Worm (Caenorhabditis elegans) whole organism, L2 larva: ENCODE measurements around the gene acbp-5.

Source experiments
- C34F6.9 ChIP-seq: fragments of 150-350 bp; optimal IDR thresholded peaks from 2 replicates; lab custom pipeline; 2014; ENCODE audit warnings: missing biosample characterization, missing genetic modification characterization
- F13H6.1 ChIP-seq: sonication (generic microtip); optimal IDR thresholded peaks from 2 replicates; lab custom pipeline; 2016; ENCODE audit warnings: missing genetic modification characterization, missing compliant biosample characterization
- R02D3.7 ChIP-seq: fragments of 150-350 bp; optimal IDR thresholded peaks from 2 replicates; lab custom pipeline; 2014; ENCODE audit warnings: missing biosample characterization, missing genetic modification characterization
- Y55F3AM.14 ChIP-seq: fragments of 200-800 bp; sonication (Bioruptor generic); optimal IDR thresholded peaks from 2 replicates; lab custom pipeline; 2018; ENCODE audit warnings: mild to moderate bottlenecking, missing genetic modification characterization, missing compliant biosample characterization
- ZK546.5 ChIP-seq: sonication (generic microtip); optimal IDR thresholded peaks from 2 replicates; lab custom pipeline; 2017; ENCODE audit warnings: missing biosample characterization, missing genetic modification characterization
- alr-1 ChIP-seq: fragments of 150-350 bp; optimal IDR thresholded peaks from 2 replicates; lab custom pipeline; 2014; ENCODE audit warnings: missing biosample characterization, missing genetic modification characterization
- aly-2 ChIP-seq: fragments of 150-350 bp; optimal IDR thresholded peaks from 2 replicates; lab custom pipeline; 2014; ENCODE audit warnings: missing biosample characterization, missing genetic modification characterization
- ama-1 ChIP-seq: fragments of 150-350 bp; optimal IDR thresholded peaks from 2 replicates; lab custom pipeline; 2018; ENCODE audit warnings: inconsistent platforms
- ceh-16 ChIP-seq: fragments of 150-350 bp; optimal IDR thresholded peaks from 2 replicates; lab custom pipeline; 2014; ENCODE audit warnings: missing biosample characterization, missing genetic modification characterization
- crh-2 ChIP-seq: sonication (generic microtip); optimal IDR thresholded peaks from 2 replicates; lab custom pipeline; 2017; ENCODE audit warnings: missing biosample characterization, missing genetic modification characterization
- dmd-4 ChIP-seq: sonication (generic microtip); optimal IDR thresholded peaks from 2 replicates; lab custom pipeline; 2017; ENCODE audit warnings: missing biosample characterization, missing genetic modification characterization
- egl-27 ChIP-seq: sonication (generic microtip); optimal IDR thresholded peaks from 3 replicates; lab custom pipeline; 2017; ENCODE audit warnings: missing biosample characterization, missing genetic modification reagents, missing genetic modification characterization
- elt-3 ChIP-seq: sonication (generic microtip); optimal IDR thresholded peaks from 2 replicates; lab custom pipeline; 2017; ENCODE audit warnings: missing biosample characterization, missing genetic modification characterization
- fos-1 ChIP-seq: fragments of 150-350 bp; optimal IDR thresholded peaks from 2 replicates; lab custom pipeline; 2014; ENCODE audit warnings: missing biosample characterization, missing genetic modification characterization
- gmeb-1 ChIP-seq: fragments of 150-350 bp; optimal IDR thresholded peaks from 2 replicates; lab custom pipeline; 2014; ENCODE audit warnings: missing biosample characterization, missing genetic modification characterization
- lin-11 ChIP-seq: fragments of 150-350 bp; sonication (generic microtip); optimal IDR thresholded peaks from 2 replicates; lab custom pipeline; 2014; ENCODE audit warnings: missing biosample characterization, missing genetic modification characterization, inconsistent platforms, mixed read lengths
- lin-13 ChIP-seq: fragments of 150-350 bp; optimal IDR thresholded peaks from 2 replicates; lab custom pipeline; 2014; ENCODE audit warnings: missing biosample characterization, missing genetic modification reagents, missing genetic modification characterization
- lsy-2 ChIP-seq, 2 experiments: fragments of 150-350 bp in 1 of 2; sonication (generic microtip) in 1 of 2; optimal IDR thresholded peaks; 2 replicates each; lab custom pipeline; 2014 to 2017; ENCODE audit warnings: missing biosample characterization in 2 of 2, missing genetic modification characterization in 2 of 2
- nhr-10 ChIP-seq: sonication (generic microtip); optimal IDR thresholded peaks from 2 replicates; lab custom pipeline; 2017; ENCODE audit warnings: missing biosample characterization, missing genetic modification characterization
- nhr-129 ChIP-seq: fragments of 150-350 bp; optimal IDR thresholded peaks from 2 replicates; lab custom pipeline; 2014; ENCODE audit warnings: missing biosample characterization, missing genetic modification characterization
- nhr-21 ChIP-seq: fragments of 150-350 bp; optimal IDR thresholded peaks from 2 replicates; lab custom pipeline; 2014; ENCODE audit warnings: missing biosample characterization, missing genetic modification characterization
- nhr-23 ChIP-seq: fragments of 150-350 bp; optimal IDR thresholded peaks from 2 replicates; lab custom pipeline; 2014; ENCODE audit warnings: missing biosample characterization, missing genetic modification reagents, missing genetic modification characterization
- nhr-237 ChIP-seq: fragments of 150-350 bp; optimal IDR thresholded peaks from 2 replicates; lab custom pipeline; 2014; ENCODE audit warnings: missing biosample characterization, missing genetic modification characterization
- nhr-25 ChIP-seq: fragments of 150-350 bp; sonication (generic microtip); optimal IDR thresholded peaks from 3 replicates; lab custom pipeline; 2014; ENCODE audit warnings: missing biosample characterization, missing genetic modification characterization
- nhr-6 ChIP-seq: fragments of 150-350 bp; optimal IDR thresholded peaks from 2 replicates; lab custom pipeline; 2014; ENCODE audit warnings: missing biosample characterization, missing genetic modification characterization
- nhr-77 ChIP-seq: fragments of 150-350 bp; optimal IDR thresholded peaks from 2 replicates; lab custom pipeline; 2014; ENCODE audit warnings: missing biosample characterization, missing genetic modification characterization
- peb-1 ChIP-seq: fragments of 150-350 bp; optimal IDR thresholded peaks from 2 replicates; lab custom pipeline; 2014; ENCODE audit warnings: missing biosample characterization, missing genetic modification characterization
- skn-1 ChIP-seq: sonication (generic microtip); optimal IDR thresholded peaks from 2 replicates; lab custom pipeline; 2017; ENCODE audit warnings: missing biosample characterization, missing genetic modification characterization
- sma-9 ChIP-seq, 2 experiments: fragments of 150-350 bp in 1 of 2; sonication (generic microtip) in 1 of 2; optimal IDR thresholded peaks; 2 replicates each; lab custom pipeline; 2014 to 2016; ENCODE audit warnings: missing genetic modification characterization in 2 of 2, mild to moderate bottlenecking in 1 of 2, missing biosample characterization in 1 of 2, missing compliant biosample characterization in 1 of 2, missing genetic modification reagents in 1 of 2, moderate library complexity in 1 of 2
- snpc-4 ChIP-seq: fragments of 150-350 bp; optimal IDR thresholded peaks from 2 replicates; lab custom pipeline; 2014; ENCODE audit warnings: missing biosample characterization, missing genetic modification characterization
- unc-39 ChIP-seq: fragments of 150-350 bp; optimal IDR thresholded peaks from 2 replicates; lab custom pipeline; 2014; ENCODE audit warnings: missing biosample characterization, missing genetic modification characterization
- unc-55 ChIP-seq: fragments of 150-350 bp; sonication (generic microtip); optimal IDR thresholded peaks from 3 replicates; lab custom pipeline; 2014; ENCODE audit warnings: missing biosample characterization, missing genetic modification reagents, missing genetic modification characterization
- zag-1 ChIP-seq: fragments of 150-350 bp; optimal IDR thresholded peaks from 2 replicates; lab custom pipeline; 2014; ENCODE audit warnings: missing biosample characterization, missing genetic modification characterization
- ztf-1 ChIP-seq: fragments of 200-800 bp; sonication (Bioruptor generic); conservative IDR thresholded peaks from 2 replicates; pipeline ENCODE4 v1.3.6; 2022; ENCODE audit warnings: missing genetic modification characterization, missing compliant biosample characterization
- ztf-11 ChIP-seq: sonication (generic microtip); optimal IDR thresholded peaks from 2 replicates; lab custom pipeline; 2017; ENCODE audit warnings: missing biosample characterization, missing genetic modification characterization
- ztf-4 ChIP-seq: fragments of 150-350 bp; optimal IDR thresholded peaks from 2 replicates; lab custom pipeline; 2014; ENCODE audit warnings: missing biosample characterization, missing genetic modification characterization

Gene acbp-5

ce11 chrIII:13626692-13627091 lies 14.8 kb downstream of the acbp-5 start, which contains the start of gene T12D8.5 (continued):
- no peak for TF ChIP-seq zag-1 (tag; lab: Kevin White, UChicago)
- TF ChIP-seq nhr-21 (tag; lab: Kevin White, UChicago), result no peak
- no peak for TF ChIP-seq egl-27 (tag; lab: Kevin White, UChicago)
- no peak for TF ChIP-seq unc-39 (tag; lab: Kevin White, UChicago)
- TF ChIP-seq ztf-1, result no peak
- TF ChIP-seq ztf-4 (tag; lab: Kevin White, UChicago), result no peak
- TF ChIP-seq gmeb-1 (tag; lab: Kevin White, UChicago), result peak; percentile 39
- TF ChIP-seq skn-1 (tag; lab: Kevin White, UChicago), result no peak
- no peak for TF ChIP-seq ama-1 (lab: Kevin White, UChicago)
- TF ChIP-seq nhr-237 (tag; lab: Kevin White, UChicago), result no peak
- TF ChIP-seq nhr-6 (tag; lab: Kevin White, UChicago), result no peak
- peak; percentile 62 for TF ChIP-seq fos-1 (tag; lab: Kevin White, UChicago)
- TF ChIP-seq ztf-11 (tag; lab: Kevin White, UChicago), result no peak
- TF ChIP-seq lin-11 (tag; lab: Kevin White, UChicago), result no peak
- no peak for TF ChIP-seq nhr-25 (tag; lab: Kevin White, UChicago)
- TF ChIP-seq, all 48 proteins: peak for 5

DNA sequence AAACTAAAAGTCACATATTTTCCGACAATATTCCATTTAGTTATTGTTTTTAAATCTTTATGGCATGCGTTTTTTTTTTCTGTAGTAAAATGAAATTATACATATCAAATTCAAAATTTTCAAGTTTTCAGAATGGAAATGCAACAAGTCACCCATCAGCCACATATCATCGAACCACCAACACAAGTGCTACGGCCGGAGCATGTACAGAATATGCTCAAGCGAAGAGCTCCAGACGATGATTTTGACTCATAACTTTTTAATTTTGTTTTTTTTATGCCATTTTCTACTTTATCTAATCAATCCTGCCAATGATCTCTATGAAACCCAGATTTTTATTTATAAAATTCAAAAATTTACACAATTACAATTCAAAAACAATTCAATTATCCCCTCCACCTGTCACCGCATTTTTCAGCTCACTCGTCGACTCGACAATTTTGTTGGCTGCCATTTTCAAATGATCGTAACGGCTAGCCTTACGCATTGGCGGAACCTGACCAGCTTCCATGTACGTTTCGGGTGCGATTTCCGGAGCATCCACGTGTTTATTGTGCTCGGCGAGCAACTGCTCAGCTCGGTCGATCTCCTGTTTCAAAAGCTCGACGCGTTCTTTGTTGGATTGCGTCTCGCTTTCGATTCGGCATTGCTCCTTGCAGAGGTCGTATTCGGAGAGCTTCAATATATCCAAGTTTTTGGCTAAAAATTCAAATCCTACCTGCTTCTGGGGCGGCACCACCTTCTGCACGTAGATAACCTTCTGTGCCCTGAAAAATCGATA lies 15.6 kb downstream of the acbp-5 start:
- TF ChIP-seq peb-1 (tag; lab: Kevin White, UChicago), result no peak
- no peak for TF ChIP-seq skn-1 (tag; lab: Kevin White, UChicago)
- TF ChIP-seq lin-13 (GFP tag; lab: Kevin White, UChicago), result peak; percentile 26
- TF ChIP-seq, all 48 proteins: peak for 1

ce11 chrIII:13624226-13624625 lies 17.3 kb downstream of the acbp-5 start, which contains the start of gene taf-9:
TSS of gene taf-9 (plus strand) at chrIII:13624276.
- TF ChIP-seq ama-1 (lab: Kevin White, UChicago) (no peak), nhr-237 (tag; lab: Kevin White, UChicago) (no peak)

- TF ChIP-seq crh-2 (tag; lab: Kevin White, UChicago) (no peak), nhr-23 (tag; lab: Kevin White, UChicago) (no peak), aly-2 (no peak), ceh-16 (tag; lab: Kevin White, UChicago) (no peak), ama-1 (lab: Kevin White, UChicago) (no peak), nhr-129 (tag; lab: Kevin White, UChicago) (no peak), Y55F3AM.14 (GFP tag; lab: Kevin White, UChicago) (no peak), elt-3 (tag; lab: Kevin White, UChicago) (no peak)
Observed at ce11 chrIII:13623014-13623413, 18.5 kb downstream of the acbp-5 start, which contains the start of gene mlc-5. TSS of gene mlc-5 (plus strand) at chrIII:13623314.

DNA sequence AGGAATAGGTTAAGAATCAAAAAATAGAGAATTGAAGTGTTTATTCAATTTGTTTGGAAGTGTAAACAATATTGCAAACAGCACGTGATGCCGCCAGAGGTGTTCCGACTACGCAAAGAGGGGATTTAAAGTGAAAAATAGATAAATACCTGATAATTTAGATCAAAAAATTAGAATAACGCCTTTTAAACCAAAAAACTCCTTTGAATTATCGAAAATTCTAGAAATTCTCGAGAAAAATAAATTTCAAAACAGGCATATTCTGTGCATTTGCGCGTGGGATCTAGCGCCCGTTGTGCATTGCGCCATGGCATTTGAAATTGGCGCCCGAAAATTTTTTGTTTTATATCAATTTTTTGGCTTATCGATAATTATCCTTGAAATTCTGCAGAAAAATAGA lies 19.2 kb downstream of the acbp-5 start, which contains the start of gene hip-1:
hip-1 (minus strand) TSS at position 225 of the 400 bp plus-strand sequence.
- TF ChIP-seq unc-55 (GFP tag; lab: Kevin White, UChicago), result peak; percentile 68
- no peak for TF ChIP-seq ama-1 (lab: Kevin White, UChicago)
- no peak for TF ChIP-seq nhr-10 (tag; lab: Kevin White, UChicago)
- peak; percentile 44 for TF ChIP-seq F13H6.1 (tag; lab: Kevin White, UChicago)
- TF ChIP-seq sma-9 (GFP tag; optimal IDR thresholded peaks at IDR 0.05; lab: Kevin White, UChicago), result peak; percentile 19
- no peak for TF ChIP-seq sma-9 (tag; optimal IDR thresholded peaks at IDR 0.05; lab: Kevin White, UChicago)
- no peak for TF ChIP-seq ztf-1
- no peak for TF ChIP-seq nhr-6 (tag; lab: Kevin White, UChicago)
- no peak for TF ChIP-seq nhr-77 (tag; lab: Kevin White, UChicago)
- TF ChIP-seq gmeb-1 (tag; lab: Kevin White, UChicago), result peak; percentile 65
- peak; percentile 59 for TF ChIP-seq crh-2 (tag; lab: Kevin White, UChicago)
- TF ChIP-seq C34F6.9 (tag; lab: Kevin White, UChicago), result peak; percentile 83
- peak; percentile 18 to 69 for TF ChIP-seq lsy-2 (tag; optimal IDR thresholded peaks at IDR 0.05; lab: Kevin White, UChicago)
- TF ChIP-seq ZK546.5 (tag; lab: Kevin White, UChicago), result no peak
- TF ChIP-seq fos-1 (tag; lab: Kevin White, UChicago), result no peak
- TF ChIP-seq lin-11 (tag; lab: Kevin White, UChicago), result peak; percentile 2
- no peak for TF ChIP-seq ztf-11 (tag; lab: Kevin White, UChicago)
- peak; percentile 35 for TF ChIP-seq snpc-4 (tag; lab: Kevin White, UChicago)
- no peak for TF ChIP-seq nhr-237 (tag; lab: Kevin White, UChicago)
- TF ChIP-seq alr-1, result no peak
- TF ChIP-seq lin-13 (GFP tag; lab: Kevin White, UChicago), result peak; percentile 31
- TF ChIP-seq R02D3.7 (tag; lab: Kevin White, UChicago), result no peak
- TF ChIP-seq dmd-4 (tag; lab: Kevin White, UChicago), result no peak
- no peak for TF ChIP-seq nhr-21 (tag; lab: Kevin White, UChicago)
- no peak for TF ChIP-seq nhr-23 (tag; lab: Kevin White, UChicago)
- TF ChIP-seq nhr-25 (tag; lab: Kevin White, UChicago), result peak; percentile 6
